Fruit fly (Drosophila melanogaster) whole organism, embryonic: Measurements from ENCODE around the gene scat.
A peak's percentile ranks its signal among the peaks of the same experiment; 100 is the strongest.

ENCODE experiments used
- BtbVII ChIP-seq: fragments of 200-800 bp; sonication (Bioruptor generic); optimal IDR thresholded peaks from 3 replicates; lab custom pipeline; 2017; ENCODE audit warnings: missing biosample characterization, mild to moderate bottlenecking, missing genetic modification characterization
- CG10959 ChIP-seq: fragments of 200-800 bp; sonication (Bioruptor generic); IDR thresholded peaks from 2 replicates; pipeline ENCODE4 v1.3.6; 2022; ENCODE audit warnings: missing biosample characterization, missing genetic modification characterization
- CG10979 ChIP-seq: fragments of 200-800 bp; sonication (Bioruptor generic); optimal IDR thresholded peaks from 2 replicates; lab custom pipeline; 2018; ENCODE audit warnings: missing biosample characterization, mild to moderate bottlenecking, missing genetic modification characterization, moderate library complexity
- CG14014 ChIP-seq: fragments of 200-800 bp; sonication (Bioruptor generic); IDR thresholded peaks from 2 replicates; pipeline ENCODE4 v1.3.6; 2022; ENCODE audit warnings: missing biosample characterization, missing genetic modification characterization
- CG14441 ChIP-seq: fragments of 200-800 bp; sonication (Bioruptor generic); IDR thresholded peaks from 2 replicates; pipeline ENCODE4 v1.3.6; 2022; ENCODE audit warnings: missing biosample characterization, missing genetic modification characterization
- CG17186 ChIP-seq: fragments of 200-800 bp; sonication (Bioruptor generic); optimal IDR thresholded peaks from 3 replicates; lab custom pipeline; 2017; ENCODE audit warnings: missing biosample characterization, missing genetic modification reagents, missing genetic modification characterization
- CG17912 ChIP-seq: fragments of 200-800 bp; sonication (Bioruptor generic); optimal IDR thresholded peaks from 2 replicates; lab custom pipeline; 2018; ENCODE audit warnings: missing biosample characterization, mild to moderate bottlenecking, missing genetic modification characterization
- CG18599 ChIP-seq: fragments of 200-800 bp; sonication (Bioruptor generic); optimal IDR thresholded peaks from 3 replicates; lab custom pipeline; 2017; ENCODE audit warnings: missing biosample characterization, missing genetic modification characterization, mild to moderate bottlenecking, moderate library complexity, missing genetic modification reagents
- CG2120 ChIP-seq: fragments of 200-800 bp; sonication (Bioruptor generic); optimal IDR thresholded peaks from 3 replicates; lab custom pipeline; 2016; ENCODE audit warnings: missing biosample characterization, missing genetic modification characterization
- CG31388 ChIP-seq: fragments of 200-800 bp; sonication (Bioruptor generic); optimal IDR thresholded peaks from 2 replicates; lab custom pipeline; 2016; ENCODE audit warnings: missing biosample characterization, missing genetic modification characterization
- CG32532 ChIP-seq: fragments of 200-800 bp; sonication (Bioruptor generic); IDR thresholded peaks from 2 replicates; pipeline ENCODE4 v1.3.6; 2022; ENCODE audit warnings: missing biosample characterization, missing genetic modification characterization
- CG32772 ChIP-seq: fragments of 200-800 bp; sonication (Bioruptor generic); IDR thresholded peaks from 2 replicates; pipeline ENCODE4 v1.3.6; 2022; ENCODE audit warnings: missing biosample characterization, missing genetic modification characterization
- CG33213 ChIP-seq: fragments of 200-800 bp; sonication (Bioruptor generic); optimal IDR thresholded peaks from 3 replicates; lab custom pipeline; 2016; ENCODE audit warnings: missing biosample characterization, missing genetic modification characterization
- CG3407 ChIP-seq: fragments of 200-800 bp; sonication (Bioruptor generic); optimal IDR thresholded peaks from 2 replicates; lab custom pipeline; 2018; ENCODE audit warnings: missing biosample characterization, mild to moderate bottlenecking, missing genetic modification characterization
- CG3726 ChIP-seq: fragments of 200-800 bp; sonication (Bioruptor generic); IDR thresholded peaks from 3 replicates; pipeline ENCODE4, ENCODE4 v1.3.6; 2022; ENCODE audit warnings: missing biosample characterization, missing genetic modification characterization
- CG42726 ChIP-seq: fragments of 200-800 bp; sonication (Bioruptor generic); IDR thresholded peaks from 2 replicates; pipeline ENCODE4 v1.3.6; 2022; ENCODE audit warnings: missing biosample characterization, missing genetic modification characterization; ENCODE audit not compliant: partially characterized antibody
- CG6854 ChIP-seq: fragments of 200-800 bp; sonication (Bioruptor generic); optimal IDR thresholded peaks from 3 replicates; lab custom pipeline; 2017; ENCODE audit warnings: missing biosample characterization, mild to moderate bottlenecking, missing genetic modification characterization
- CG7357 ChIP-seq: fragments of 200-800 bp; sonication (Bioruptor generic); IDR thresholded peaks from 3 replicates; pipeline ENCODE4 v1.3.6; 2022; ENCODE audit warnings: missing biosample characterization, missing genetic modification characterization
- CG8290 ChIP-seq, 3 experiments: fragments of 200-800 bp; sonication (Bioruptor generic); optimal IDR thresholded peaks; 2 replicates each; lab custom pipeline; 2016 to 2019; ENCODE audit warnings: missing biosample characterization in 3 of 3, missing genetic modification characterization in 3 of 3, mild to moderate bottlenecking in 2 of 3, moderate library complexity in 1 of 3
- CG8388 ChIP-seq: fragments of 200-800 bp; sonication (Bioruptor generic); optimal IDR thresholded peaks from 2 replicates; lab custom pipeline; 2019; ENCODE audit warnings: missing biosample characterization, mild to moderate bottlenecking, missing genetic modification characterization, moderate library complexity
- CG9727 ChIP-seq: fragments of 200-800 bp; sonication (Bioruptor generic); optimal IDR thresholded peaks from 3 replicates; lab custom pipeline; 2017; ENCODE audit warnings: missing biosample characterization, mild to moderate bottlenecking, missing genetic modification characterization
- CG9932 ChIP-seq: fragments of 200-800 bp; sonication (Bioruptor generic); IDR thresholded peaks from 2 replicates; pipeline ENCODE4 v1.3.6; 2022; ENCODE audit warnings: missing biosample characterization, missing genetic modification characterization
- CkIIα-i1 ChIP-seq: fragments of 200-800 bp; sonication (Bioruptor generic); IDR thresholded peaks from 2 replicates; pipeline ENCODE4 v1.3.6; 2022; ENCODE audit warnings: missing biosample characterization, missing genetic modification characterization
- Dad ChIP-seq: fragments of 200-800 bp; sonication (Bioruptor generic); optimal IDR thresholded peaks from 3 replicates; lab custom pipeline; 2016; ENCODE audit warnings: missing biosample characterization, missing genetic modification characterization
- Dek ChIP-seq: fragments of 200-800 bp; sonication (Bioruptor generic); optimal IDR thresholded peaks from 3 replicates; lab custom pipeline; 2019; ENCODE audit warnings: missing biosample characterization, mild to moderate bottlenecking, missing genetic modification characterization, moderate library complexity
- Doc3 ChIP-seq: fragments of 200-800 bp; sonication (Bioruptor generic); IDR thresholded peaks from 3 replicates; pipeline ENCODE4 v1.3.6; 2022; ENCODE audit warnings: missing biosample characterization, missing genetic modification characterization; ENCODE audit not compliant: partially characterized antibody
- Ets65A ChIP-seq: fragments of 200-800 bp; sonication (Bioruptor generic); peaks from one replicate; lab custom pipeline; 2016; ENCODE audit warnings: missing biosample characterization, missing genetic modification characterization
- Gug ChIP-seq: fragments of 200-800 bp; sonication (Bioruptor generic); IDR thresholded peaks from 4 replicates; pipeline ENCODE4 v1.3.6; 2022; ENCODE audit warnings: missing biosample characterization, missing genetic modification characterization
- Meics ChIP-seq: fragments of 200-800 bp; sonication (Bioruptor generic); optimal IDR thresholded peaks from 2 replicates; lab custom pipeline; 2017; ENCODE audit warnings: missing biosample characterization, mild to moderate bottlenecking, missing genetic modification characterization
- Neu2 ChIP-seq: fragments of 200-800 bp; sonication (Bioruptor generic); optimal IDR thresholded peaks from 3 replicates; lab custom pipeline; 2016; ENCODE audit warnings: missing biosample characterization, missing genetic modification characterization, borderline replicate concordance
- Taf1 ChIP-seq: fragments of 200-800 bp; sonication (Bioruptor generic); IDR thresholded peaks from 2 replicates; pipeline ENCODE4 v1.3.6; 2022; ENCODE audit warnings: missing biosample characterization, missing genetic modification characterization
- chif ChIP-seq, 2 experiments: fragments of 200-800 bp; sonication (Bioruptor generic); optimal IDR thresholded peaks; 3 replicates each; lab custom pipeline; 2016; ENCODE audit warnings: missing biosample characterization in 2 of 2, missing genetic modification characterization in 2 of 2
- chinmo ChIP-seq: fragments of 200-800 bp; sonication (Bioruptor generic); IDR thresholded peaks from 4 replicates; pipeline ENCODE4 v1.3.6; 2022; ENCODE audit warnings: missing biosample characterization, missing genetic modification characterization; ENCODE audit not compliant: partially characterized antibody
- crp ChIP-seq, 2 experiments: fragments of 200-800 bp; sonication (Bioruptor generic); optimal IDR thresholded peaks; 2 replicates in 1 of 2; 3 replicates in 1 of 2; lab custom pipeline; 2017; ENCODE audit warnings: missing biosample characterization in 2 of 2, missing genetic modification characterization in 2 of 2, mild to moderate bottlenecking in 1 of 2, moderate library complexity in 1 of 2
- dan ChIP-seq: fragments of 200-800 bp; sonication (Bioruptor generic); IDR thresholded peaks from 2 replicates; pipeline ENCODE4 v1.3.6; 2022; ENCODE audit warnings: missing biosample characterization, missing genetic modification characterization
- disco-r ChIP-seq: fragments of 200-800 bp; sonication (Bioruptor generic); optimal IDR thresholded peaks from 2 replicates; lab custom pipeline; 2016; ENCODE audit warnings: missing biosample characterization, missing genetic modification characterization
- dpn ChIP-seq, 2 experiments: fragments of 200-800 bp; sonication (Bioruptor generic); optimal IDR thresholded peaks; 3 replicates each; lab custom pipeline; 2016; ENCODE audit warnings: missing biosample characterization in 2 of 2, missing genetic modification characterization in 2 of 2
- dysf ChIP-seq: fragments of 200-800 bp; sonication (Bioruptor generic); IDR thresholded peaks from 3 replicates; pipeline ENCODE4 v1.3.6; 2022; ENCODE audit warnings: missing biosample characterization, missing genetic modification characterization
- lab ChIP-seq: fragments of 200-800 bp; sonication (Bioruptor generic); optimal IDR thresholded peaks from 3 replicates; lab custom pipeline; 2017; ENCODE audit warnings: missing biosample characterization, missing genetic modification characterization, mild to moderate bottlenecking, moderate library complexity, missing genetic modification reagents
- lilli ChIP-seq: fragments of 200-800 bp; sonication (Bioruptor generic); optimal IDR thresholded peaks from 3 replicates; lab custom pipeline; 2016; ENCODE audit warnings: missing biosample characterization, missing genetic modification characterization
- nerfin-1 ChIP-seq: fragments of 200-800 bp; sonication (Bioruptor generic); optimal IDR thresholded peaks from 3 replicates; lab custom pipeline; 2019; ENCODE audit warnings: missing biosample characterization, mild to moderate bottlenecking, missing genetic modification characterization, moderate library complexity
- row ChIP-seq: fragments of 200-800 bp; sonication (Bioruptor generic); IDR thresholded peaks from 3 replicates; pipeline ENCODE4 v1.3.6; 2022; ENCODE audit warnings: missing biosample characterization, missing genetic modification characterization
- scrt ChIP-seq: fragments of 200-800 bp; sonication (Bioruptor generic); optimal IDR thresholded peaks from 2 replicates; lab custom pipeline; 2018; ENCODE audit warnings: missing biosample characterization, mild to moderate bottlenecking, missing genetic modification characterization, moderate library complexity
- sr ChIP-seq: fragments of 200-800 bp; sonication (Bioruptor generic); IDR thresholded peaks from 3 replicates; pipeline ENCODE4 v1.3.6; 2022; ENCODE audit warnings: missing biosample characterization, missing genetic modification characterization
- tna ChIP-seq: fragments of 200-800 bp; sonication (Bioruptor generic); IDR thresholded peaks from 2 replicates; pipeline ENCODE4 v1.3.6; 2022; ENCODE audit warnings: missing biosample characterization, missing genetic modification characterization; ENCODE audit not compliant: partially characterized antibody
- trem ChIP-seq: fragments of 200-800 bp; optimal IDR thresholded peaks from 3 replicates; lab custom pipeline; 2019; ENCODE audit warnings: missing biosample characterization, mild to moderate bottlenecking, missing genetic modification characterization, moderate library complexity
- vvl ChIP-seq: fragments of 200-800 bp; sonication (Bioruptor generic); IDR thresholded peaks from 2 replicates; pipeline ENCODE4 v1.3.6; 2022; ENCODE audit warnings: missing biosample characterization, missing genetic modification characterization
- zfh2 ChIP-seq: fragments of 200-800 bp; sonication (Bioruptor generic); optimal IDR thresholded peaks from 2 replicates; lab custom pipeline; 2016; ENCODE audit warnings: missing biosample characterization, missing genetic modification characterization

Gene scat

DNA sequence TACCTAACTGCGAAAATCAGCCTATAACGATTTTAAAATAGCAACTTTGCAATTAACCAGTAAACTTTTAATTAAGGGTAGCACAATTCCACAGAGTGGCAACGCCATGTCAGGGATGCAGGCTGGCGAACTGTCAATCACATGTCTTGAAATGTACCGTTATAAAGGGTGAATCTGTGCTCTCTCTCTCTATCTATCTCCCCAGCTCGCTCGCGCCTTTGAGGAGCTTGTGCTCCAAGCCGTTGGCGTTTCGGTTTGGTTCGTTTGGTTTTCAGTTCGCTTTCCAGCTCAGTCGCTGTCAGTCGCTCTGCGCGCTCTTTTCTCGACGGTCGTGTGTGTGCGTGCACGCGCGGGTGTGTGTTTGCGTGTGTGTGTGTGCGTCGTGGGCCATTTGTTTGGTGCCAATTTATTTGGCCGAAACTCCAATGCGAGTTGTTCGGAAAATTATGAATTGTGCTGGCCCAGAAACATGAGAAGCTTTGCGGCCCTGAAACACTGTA, 6.1 kb downstream of the scat start, which contains the start of gene numb (continued):
- TF ChIP-seq CG32772 (GFP tag; lab: Robert Waterston, UW) (no peak), tna (GFP tag; lab: Robert Waterston, UW) (0 out of 2 replicates have a peak, but pooled peaks have one; percentile 21), Dek (tag; lab: Kevin White, UChicago) (no peak), CG6854 (GFP tag; lab: Kevin White, UChicago) (no peak), Gug (no peak), dysf (GFP tag; lab: Robert Waterston, UW) (no peak), crp (GFP tag; optimal IDR thresholded peaks at IDR 0.05; lab: Kevin White, UChicago) (peak in 1 of 2 experiments; percentile 37), dpn (GFP tag; optimal IDR thresholded peaks at IDR 0.05; lab: Kevin White, UChicago) (peak in 1 of 2 experiments; percentile 15), scrt (GFP tag; lab: Kevin White, UChicago) (peak; percentile 32)

DNA sequence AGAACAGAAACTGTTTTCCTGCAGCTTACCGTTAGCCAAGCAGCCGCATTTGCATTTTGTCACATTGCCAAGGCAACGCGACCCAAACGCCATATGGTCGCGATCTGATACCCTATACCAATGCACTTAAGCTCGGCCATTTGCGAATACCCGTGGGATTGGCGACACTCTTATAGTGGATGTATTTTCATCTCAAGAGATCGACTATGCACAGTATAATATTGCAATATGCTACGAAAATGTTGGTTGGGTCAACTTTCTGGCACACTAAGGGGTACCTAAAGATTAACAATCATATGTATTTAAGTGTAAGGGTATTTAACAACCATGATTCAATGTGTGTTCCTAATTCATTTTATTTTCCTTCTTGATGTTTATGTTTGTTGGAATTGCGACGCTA, 7.0 kb downstream of the scat start:
- TF ChIP-seq lab (GFP tag; lab: Kevin White, UChicago): peak; percentile 14
- TF ChIP-seq CG32532: no peak
- peak; percentile 0 for TF ChIP-seq CG9727 (GFP tag; lab: Kevin White, UChicago)
- peak; percentile 53 for TF ChIP-seq row (GFP tag; lab: Robert Waterston, UW)
- TF ChIP-seq Neu2 (GFP tag; lab: Kevin White, UChicago): no peak
- no peak for TF ChIP-seq CkIIα-i1 (GFP tag; lab: Robert Waterston, UW)
- peak; percentile 18 for TF ChIP-seq Meics (GFP tag; lab: Kevin White, UChicago)
- no peak for TF ChIP-seq Doc3 (GFP tag; lab: Robert Waterston, UW)
- no peak for TF ChIP-seq CG17186 (GFP tag; lab: Kevin White, UChicago)
- no peak for TF ChIP-seq CG8290 (GFP tag; optimal IDR thresholded peaks at IDR 0.05; lab: Kevin White, UChicago)
- peak in 1 of 2 experiments; percentile 40 for TF ChIP-seq CG8290 (tag; optimal IDR thresholded peaks at IDR 0.05; lab: Kevin White, UChicago)
- TF ChIP-seq Dek (tag; lab: Kevin White, UChicago): no peak
- TF ChIP-seq CG10959 (GFP tag; lab: Robert Waterston, UW): no peak
- TF ChIP-seq CG3407 (GFP tag; lab: Kevin White, UChicago): no peak
- no peak for TF ChIP-seq lilli (GFP tag; lab: Kevin White, UChicago)
- peak; percentile 14; the same call in 1 of the 2 replicates for TF ChIP-seq CG9932 (GFP tag; lab: Robert Waterston, UW)
- TF ChIP-seq dysf (GFP tag; lab: Robert Waterston, UW): no peak
- TF ChIP-seq sr (GFP tag; lab: Robert Waterston, UW): no peak
- no peak for TF ChIP-seq CG31388 (GFP tag; lab: Kevin White, UChicago)
- 0 out of 2 replicates have a peak, but pooled peaks have one; percentile 14 for TF ChIP-seq CG14014 (GFP tag; lab: Robert Waterston, UW)
- 0 out of 2 replicates have a peak, but pooled peaks have one; percentile 42 for TF ChIP-seq vvl (GFP tag; lab: Robert Waterston, UW)
- no peak for TF ChIP-seq chinmo (GFP tag; lab: Robert Waterston, UW)
- TF ChIP-seq trem (tag; lab: Kevin White, UChicago): no peak
- TF ChIP-seq CG8388: no peak
- no peak for TF ChIP-seq Taf1
- TF ChIP-seq disco-r: no peak
- TF ChIP-seq CG2120 (GFP tag; lab: Kevin White, UChicago): peak; percentile 17
- TF ChIP-seq BtbVII (GFP tag; lab: Kevin White, UChicago): no peak
- no peak for TF ChIP-seq Dad (GFP tag; lab: Kevin White, UChicago)
- no peak for TF ChIP-seq dan (GFP tag; lab: Robert Waterston, UW)
- no peak for TF ChIP-seq CG17912 (GFP tag; lab: Kevin White, UChicago)
- TF ChIP-seq chif (GFP tag; optimal IDR thresholded peaks at IDR 0.05; lab: Kevin White, UChicago): no peak
- TF ChIP-seq CG3726: 0 out of 3 replicates have a peak, but pooled peaks have one; percentile 52
- no peak for TF ChIP-seq CG10979 (tag; lab: Kevin White, UChicago)
- 0 out of 3 replicates have a peak, but pooled peaks have one; percentile 7 for TF ChIP-seq CG7357 (GFP tag; lab: Robert Waterston, UW)
- peak; percentile 62 for TF ChIP-seq nerfin-1 (tag; lab: Kevin White, UChicago)
- TF ChIP-seq zfh2: no peak
- TF ChIP-seq CG33213: no peak
- no peak for TF ChIP-seq CG18599 (GFP tag; lab: Kevin White, UChicago)
- TF ChIP-seq Ets65A (GFP tag; lab: Kevin White, UChicago): peak; percentile 81
- no peak for TF ChIP-seq CG14441 (GFP tag; lab: Robert Waterston, UW)
- no peak for TF ChIP-seq CG42726 (GFP tag; lab: Robert Waterston, UW)
